Fruit fly (Drosophila melanogaster): ENCODE measurements around the gene Axud1.

Gene Axud1

DNA sequence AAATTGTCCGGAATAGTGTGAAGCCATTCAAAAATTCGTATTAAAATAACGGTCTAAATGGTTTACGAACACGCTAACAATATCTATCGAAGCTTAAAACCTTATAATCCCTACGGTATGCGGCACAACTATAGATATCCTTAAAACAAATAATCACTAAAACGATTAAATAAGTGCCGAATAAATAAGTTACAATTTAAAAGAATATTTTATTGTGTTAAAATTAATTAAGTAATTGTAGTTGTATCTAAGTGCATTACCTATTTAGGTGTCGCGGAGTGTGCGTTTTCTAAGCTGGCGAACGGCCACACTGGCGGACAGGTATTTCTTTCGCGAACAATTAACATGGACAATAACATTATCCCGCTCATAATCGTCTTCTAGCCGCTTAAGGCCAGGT is 15.7 kb downstream of the Axud1 start, which contains the start of gene Eogt (continued):
- TF ChIP-seq CG3281 (GFP tag; optimal IDR thresholded peaks at IDR 0.05) = peak; percentile 84
- peak; percentile 92 for TF ChIP-seq CG11247 (GFP tag; IDR thresholded peaks at IDR 0.05)
- TF ChIP-seq CG10147 (GFP tag; optimal IDR thresholded peaks at IDR 0.05) = peak; percentile 85
- peak; percentile 91 for TF ChIP-seq CG4820 (GFP tag; optimal IDR thresholded peaks at IDR 0.05)
- peak; percentile 56 for TF ChIP-seq CG34376 (GFP tag; optimal IDR thresholded peaks at IDR 0.05)
- TF ChIP-seq vfl (GFP tag; optimal IDR thresholded peaks at IDR 0.05) = peak; percentile 73
- TF ChIP-seq ham (GFP tag; IDR thresholded peaks at IDR 0.05) = peak; percentile 85; the same call in 1 of the 2 replicates
- no peak for TF ChIP-seq CG14860 (GFP tag; IDR thresholded peaks at IDR 0.05; ENCODE audit: partially characterized antibody)
- TF ChIP-seq chif (GFP tag; optimal IDR thresholded peaks at IDR 0.05) = peak; percentile 69 to 90
- peak; percentile 77 for TF ChIP-seq CG15514 (GFP tag; optimal IDR thresholded peaks at IDR 0.05)
- peak; percentile 79 for TF ChIP-seq Sox100B (GFP tag; optimal IDR thresholded peaks at IDR 0.05)
- TF ChIP-seq CG14441 (GFP tag; IDR thresholded peaks at IDR 0.05) = peak; percentile 96
- TF ChIP-seq Meics (GFP tag; optimal IDR thresholded peaks at IDR 0.05) = peak; percentile 87
- peak; percentile 97 for TF ChIP-seq CG14014 (GFP tag; IDR thresholded peaks at IDR 0.05)
- peak; percentile 88 for TF ChIP-seq CG12299 (tag; optimal IDR thresholded peaks at IDR 0.05)
- peak; percentile 88 for TF ChIP-seq CG12219 (GFP tag; optimal IDR thresholded peaks at IDR 0.05)
- peak; percentile 64 for TF ChIP-seq Atf3 (GFP tag; optimal IDR thresholded peaks at IDR 0.05)
- peak; percentile 97 for TF ChIP-seq Rfx (GFP tag; IDR thresholded peaks at IDR 0.05)
- TF ChIP-seq GATAe (GFP tag; conservative IDR thresholded peaks at IDR 0.05) = peak; percentile 82
- peak; percentile 95 for TF ChIP-seq CG2712 (tag; optimal IDR thresholded peaks at IDR 0.05)
- peak; percentile 93 for TF ChIP-seq dimm (GFP tag; IDR thresholded peaks at IDR 0.05)
- TF ChIP-seq Antp (GFP tag; optimal IDR thresholded peaks at IDR 0.05) = peak; percentile 45
- TF ChIP-seq az2 (GFP tag; optimal IDR thresholded peaks at IDR 0.05) = peak; percentile 94
- TF ChIP-seq CG5180 (GFP tag; optimal IDR thresholded peaks at IDR 0.05) = peak; percentile 61
- TF ChIP-seq Myb (GFP tag; optimal IDR thresholded peaks at IDR 0.05) = peak; percentile 95
- TF ChIP-seq CoRest (tag; optimal IDR thresholded peaks at IDR 0.05) = peak; percentile 97
- TF ChIP-seq Rx (GFP tag; IDR thresholded peaks at IDR 0.05) = peak; percentile 94
- peak; percentile 71; the same call in 1 of the 3 replicates for TF ChIP-seq C15 (GFP tag; IDR thresholded peaks at IDR 0.05)
- TF ChIP-seq pfk (GFP tag; optimal IDR thresholded peaks at IDR 0.05) = no peak
- TF ChIP-seq CG10321 (GFP tag; IDR thresholded peaks at IDR 0.05) = peak; percentile 80
- TF ChIP-seq CG11398 (GFP tag; optimal IDR thresholded peaks at IDR 0.05) = no peak
- no peak for TF ChIP-seq h (optimal IDR thresholded peaks at IDR 0.05)
- TF ChIP-seq scrt (GFP tag; optimal IDR thresholded peaks at IDR 0.05) = peak; percentile 71
- peak; percentile 68 for TF ChIP-seq CG8944 (GFP tag; optimal IDR thresholded peaks at IDR 0.05)
- TF ChIP-seq ab (GFP tag; optimal IDR thresholded peaks at IDR 0.05) = peak; percentile 53
- peak; percentile 55 for TF ChIP-seq CG16863 (GFP tag; optimal IDR thresholded peaks at IDR 0.05)
- TF ChIP-seq CG13894 (tag; optimal IDR thresholded peaks at IDR 0.05) = peak; percentile 85
- peak; percentile 74 for TF ChIP-seq CG3838 (GFP tag; optimal IDR thresholded peaks at IDR 0.05)
- TF ChIP-seq Asciz (GFP tag; optimal IDR thresholded peaks at IDR 0.05) = peak; percentile 69
- peak; percentile 97 for TF ChIP-seq CG6689 (GFP tag; IDR thresholded peaks at IDR 0.05)
- peak; percentile 77 for TF ChIP-seq B-H2 (GFP tag; optimal IDR thresholded peaks at IDR 0.05)
- no peak for TF ChIP-seq zen2 (GFP tag; IDR thresholded peaks at IDR 0.05; ENCODE audit: partially characterized antibody)
- TF ChIP-seq CG17359 (tag; optimal IDR thresholded peaks at IDR 0.05) = peak; percentile 88
- TF ChIP-seq Hr39 (optimal IDR thresholded peaks at IDR 0.05) = no peak
- peak; percentile 96 for TF ChIP-seq zen (tag; optimal IDR thresholded peaks at IDR 0.05)
- TF ChIP-seq CG3163 (GFP tag; optimal IDR thresholded peaks at IDR 0.05) = peak; percentile 32
- TF ChIP-seq cato (GFP tag; optimal IDR thresholded peaks at IDR 0.05; ENCODE audit: borderline replicate concordance) = peak; percentile 87
- no peak for TF ChIP-seq CG7963 (GFP tag; IDR thresholded peaks at IDR 0.05; ENCODE audit: partially characterized antibody)
- TF ChIP-seq Dek (tag; optimal IDR thresholded peaks at IDR 0.05) = peak; percentile 94
- TF ChIP-seq CG15479 (GFP tag; optimal IDR thresholded peaks at IDR 0.05) = peak; percentile 27
- peak; percentile 94 for TF ChIP-seq gsb-n (tag; optimal IDR thresholded peaks at IDR 0.05)

All from whole organism, embryonic.